Fruit fly (Drosophila melanogaster) whole organism, embryonic: ENCODE results near the gene CG17127.

Source experiments
- CG10267 ChIP-seq: fragments of 200-800 bp; sonication (Bioruptor generic); optimal IDR thresholded peaks from 2 replicates; lab custom pipeline; 2018; ENCODE audit warnings: missing biosample characterization, mild to moderate bottlenecking, missing genetic modification characterization, moderate library complexity
- CG10274 ChIP-seq: fragments of 200-800 bp; sonication (Bioruptor generic); optimal IDR thresholded peaks from 3 replicates; lab custom pipeline; 2017; ENCODE audit warnings: missing biosample characterization, mild to moderate bottlenecking, missing genetic modification characterization
- CG10431 ChIP-seq: fragments of 200-800 bp; sonication (Bioruptor generic); optimal IDR thresholded peaks from 3 replicates; lab custom pipeline; 2018; ENCODE audit warnings: missing biosample characterization, mild to moderate bottlenecking, missing genetic modification characterization
- CG11247 ChIP-seq: fragments of 200-800 bp; sonication (Bioruptor generic); IDR thresholded peaks from 2 replicates; pipeline ENCODE4 v1.3.6; 2022; ENCODE audit warnings: missing biosample characterization, missing genetic modification characterization
- CG15601 ChIP-seq: fragments of 200-800 bp; sonication (Bioruptor generic); optimal IDR thresholded peaks from 3 replicates; lab custom pipeline; 2019; ENCODE audit warnings: missing biosample characterization, mild to moderate bottlenecking, missing genetic modification characterization, moderate library complexity
- CG1647 ChIP-seq: fragments of 200-800 bp; sonication (Bioruptor generic); optimal IDR thresholded peaks from 3 replicates; lab custom pipeline; 2016; ENCODE audit warnings: missing biosample characterization, missing genetic modification characterization
- CG17186 ChIP-seq: fragments of 200-800 bp; sonication (Bioruptor generic); optimal IDR thresholded peaks from 3 replicates; lab custom pipeline; 2017; ENCODE audit warnings: missing biosample characterization, missing genetic modification reagents, missing genetic modification characterization
- CG18599 ChIP-seq: fragments of 200-800 bp; sonication (Bioruptor generic); optimal IDR thresholded peaks from 3 replicates; lab custom pipeline; 2017; ENCODE audit warnings: missing biosample characterization, missing genetic modification characterization, mild to moderate bottlenecking, moderate library complexity, missing genetic modification reagents
- CG2678 ChIP-seq: fragments of 200-800 bp; sonication (Bioruptor generic); optimal IDR thresholded peaks from 3 replicates; lab custom pipeline; 2019; ENCODE audit warnings: missing biosample characterization, mild to moderate bottlenecking, missing genetic modification characterization, moderate library complexity
- CG33213 ChIP-seq: fragments of 200-800 bp; sonication (Bioruptor generic); optimal IDR thresholded peaks from 3 replicates; lab custom pipeline; 2016; ENCODE audit warnings: missing biosample characterization, missing genetic modification characterization
- CG34422 ChIP-seq: fragments of 200-800 bp; sonication (Bioruptor generic); IDR thresholded peaks from 3 replicates; pipeline ENCODE4 v1.3.6; 2022; ENCODE audit warnings: missing biosample characterization, missing genetic modification characterization
- CG42726 ChIP-seq: fragments of 200-800 bp; sonication (Bioruptor generic); IDR thresholded peaks from 2 replicates; pipeline ENCODE4 v1.3.6; 2022; ENCODE audit warnings: missing biosample characterization, missing genetic modification characterization; ENCODE audit not compliant: partially characterized antibody
- CG4328 ChIP-seq: fragments of 200-800 bp; sonication (Bioruptor generic); optimal IDR thresholded peaks from 3 replicates; lab custom pipeline; 2017; ENCODE audit warnings: missing biosample characterization, missing genetic modification reagents, missing genetic modification characterization
- CG4730 ChIP-seq: fragments of 200-800 bp; sonication (Bioruptor generic); IDR thresholded peaks from 2 replicates; pipeline ENCODE4 v1.3.6; 2022; ENCODE audit warnings: missing biosample characterization, missing genetic modification characterization
- CG5953 ChIP-seq: fragments of 200-800 bp; sonication (Bioruptor generic); IDR thresholded peaks from 2 replicates; pipeline ENCODE4 v1.3.6; 2022; ENCODE audit warnings: missing biosample characterization, missing genetic modification characterization
- CG7987 ChIP-seq: fragments of 200-800 bp; sonication (Bioruptor generic); optimal IDR thresholded peaks from 2 replicates; lab custom pipeline; 2018; ENCODE audit warnings: missing biosample characterization, mild to moderate bottlenecking, missing genetic modification characterization, moderate library complexity
- CG8359 ChIP-seq: fragments of 200-800 bp; sonication (Bioruptor generic); optimal IDR thresholded peaks from 2 replicates; lab custom pipeline; 2017; ENCODE audit warnings: missing biosample characterization, mild to moderate bottlenecking, missing genetic modification characterization, borderline replicate concordance
- CG8924 ChIP-seq: fragments of 200-800 bp; optimal IDR thresholded peaks from 3 replicates; lab custom pipeline; 2019; ENCODE audit warnings: missing biosample characterization, mild to moderate bottlenecking, missing genetic modification characterization, moderate library complexity
- D19A ChIP-seq: fragments of 200-800 bp; optimal IDR thresholded peaks from 3 replicates; lab custom pipeline; 2019; ENCODE audit warnings: missing biosample characterization, mild to moderate bottlenecking, missing genetic modification characterization, moderate library complexity
- Dek ChIP-seq: fragments of 200-800 bp; sonication (Bioruptor generic); optimal IDR thresholded peaks from 3 replicates; lab custom pipeline; 2019; ENCODE audit warnings: missing biosample characterization, mild to moderate bottlenecking, missing genetic modification characterization, moderate library complexity
- Dp ChIP-seq: fragments of 200-800 bp; sonication (Bioruptor generic); optimal IDR thresholded peaks from 2 replicates; lab custom pipeline; 2018; ENCODE audit warnings: missing biosample characterization, mild to moderate bottlenecking, missing genetic modification characterization, moderate library complexity
- H2.0 ChIP-seq: fragments of 200-800 bp; sonication (Bioruptor generic); IDR thresholded peaks from 2 replicates; pipeline ENCODE4 v1.3.6; 2022; ENCODE audit warnings: missing biosample characterization, missing genetic modification characterization
- Kr ChIP-seq: fragments of 200-800 bp; sonication (Bioruptor generic); optimal IDR thresholded peaks from 2 replicates; lab custom pipeline; 2017; ENCODE audit warnings: missing biosample characterization, mild to moderate bottlenecking, missing genetic modification characterization
- Lhr ChIP-seq: fragments of 200-800 bp; sonication (Bioruptor generic); optimal IDR thresholded peaks from 3 replicates; lab custom pipeline; 2017; ENCODE audit warnings: mild to moderate bottlenecking, missing biosample characterization, missing genetic modification reagents, missing genetic modification characterization
- NK7.1 ChIP-seq: fragments of 200-800 bp; sonication (Bioruptor generic); optimal IDR thresholded peaks from 3 replicates; lab custom pipeline; 2016; ENCODE audit warnings: missing biosample characterization, missing genetic modification characterization
- Neu2 ChIP-seq: fragments of 200-800 bp; sonication (Bioruptor generic); optimal IDR thresholded peaks from 3 replicates; lab custom pipeline; 2016; ENCODE audit warnings: missing biosample characterization, missing genetic modification characterization, borderline replicate concordance
- Oaz ChIP-seq: fragments of 200-800 bp; sonication (Bioruptor generic); IDR thresholded peaks from 2 replicates; pipeline ENCODE4 v1.3.6; 2022; ENCODE audit warnings: missing biosample characterization, missing genetic modification characterization
- Sry-β ChIP-seq: fragments of 200-800 bp; sonication (Bioruptor generic); optimal IDR thresholded peaks from 2 replicates; lab custom pipeline; 2018; ENCODE audit warnings: missing biosample characterization, mild to moderate bottlenecking, missing genetic modification characterization, moderate library complexity
- YL-1 ChIP-seq: fragments of 200-800 bp; sonication (Bioruptor generic); optimal IDR thresholded peaks from 3 replicates; lab custom pipeline; 2017; ENCODE audit warnings: missing biosample characterization, mild to moderate bottlenecking, missing genetic modification characterization
- chm ChIP-seq: fragments of 200-800 bp; sonication (Bioruptor generic); IDR thresholded peaks from 2 replicates; pipeline ENCODE4 v1.3.6; 2022; ENCODE audit warnings: missing biosample characterization, missing genetic modification characterization
- danr ChIP-seq: fragments of 200-800 bp; sonication (Bioruptor generic); IDR thresholded peaks from 2 replicates; pipeline ENCODE4 v1.3.6; 2022; ENCODE audit warnings: missing biosample characterization, missing genetic modification characterization
- ems ChIP-seq: fragments of 200-800 bp; sonication (Bioruptor generic); optimal IDR thresholded peaks from 3 replicates; lab custom pipeline; 2016; ENCODE audit warnings: missing biosample characterization, missing genetic modification characterization
- fd102C ChIP-seq: fragments of 200-800 bp; sonication (Bioruptor generic); optimal IDR thresholded peaks from 2 replicates; lab custom pipeline; 2018; ENCODE audit warnings: missing biosample characterization, mild to moderate bottlenecking, missing genetic modification characterization, moderate library complexity
- gcm ChIP-seq: fragments of 200-800 bp; sonication (Bioruptor generic); optimal IDR thresholded peaks from 2 replicates; lab custom pipeline; 2019; ENCODE audit warnings: missing biosample characterization, mild to moderate bottlenecking, missing genetic modification characterization, moderate library complexity
- gcm2 ChIP-seq: fragments of 200-800 bp; sonication (Bioruptor generic); optimal IDR thresholded peaks from 2 replicates; lab custom pipeline; 2016; ENCODE audit warnings: missing biosample characterization, missing genetic modification characterization
- hbn ChIP-seq: fragments of 200-800 bp; sonication (Bioruptor generic); IDR thresholded peaks from 2 replicates; pipeline ENCODE4 v1.3.6; 2022; ENCODE audit warnings: missing biosample characterization, missing genetic modification characterization; ENCODE audit not compliant: partially characterized antibody
- lmd ChIP-seq: fragments of 200-800 bp; sonication (Bioruptor generic); IDR thresholded peaks from 2 replicates; pipeline ENCODE4 v1.3.6; 2022; ENCODE audit warnings: missing biosample characterization, missing genetic modification characterization
- mam ChIP-seq: fragments of 200-800 bp; sonication (Bioruptor generic); optimal IDR thresholded peaks from 3 replicates; lab custom pipeline; 2016; ENCODE audit warnings: missing biosample characterization, missing genetic modification characterization
- mirr ChIP-seq: fragments of 200-800 bp; sonication (Bioruptor generic); optimal IDR thresholded peaks from 3 replicates; lab custom pipeline; 2018; ENCODE audit warnings: missing biosample characterization, mild to moderate bottlenecking, missing genetic modification characterization
- nerfin-1 ChIP-seq: fragments of 200-800 bp; sonication (Bioruptor generic); optimal IDR thresholded peaks from 3 replicates; lab custom pipeline; 2019; ENCODE audit warnings: missing biosample characterization, mild to moderate bottlenecking, missing genetic modification characterization, moderate library complexity
- onecut ChIP-seq: fragments of 200-800 bp; sonication (Bioruptor generic); IDR thresholded peaks from 2 replicates; pipeline ENCODE4 v1.3.6; 2022; ENCODE audit warnings: missing biosample characterization, missing genetic modification characterization
- pnt ChIP-seq: fragments of 200-800 bp; sonication (Bioruptor generic); optimal IDR thresholded peaks from 3 replicates; lab custom pipeline; 2016; ENCODE audit warnings: missing biosample characterization, missing genetic modification characterization
- pros ChIP-seq: fragments of 200-800 bp; sonication (Bioruptor generic); optimal IDR thresholded peaks from 3 replicates; lab custom pipeline; 2019; ENCODE audit warnings: missing biosample characterization, mild to moderate bottlenecking, missing genetic modification characterization, moderate library complexity
- run ChIP-seq: fragments of 200-800 bp; sonication (Bioruptor generic); optimal IDR thresholded peaks from 3 replicates; lab custom pipeline; 2018; ENCODE audit warnings: missing biosample characterization, mild to moderate bottlenecking, missing genetic modification characterization
- slp2 ChIP-seq: fragments of 200-800 bp; sonication (Bioruptor generic); optimal IDR thresholded peaks from 2 replicates; lab custom pipeline; 2016; ENCODE audit warnings: missing biosample characterization, missing genetic modification characterization
- sna ChIP-seq: fragments of 200-800 bp; sonication (Bioruptor generic); IDR thresholded peaks from 2 replicates; pipeline ENCODE4 v1.3.6; 2022; ENCODE audit warnings: missing biosample characterization, missing genetic modification characterization; ENCODE audit not compliant: partially characterized antibody
- toy ChIP-seq: fragments of 200-800 bp; sonication (Bioruptor generic); IDR thresholded peaks from 2 replicates; pipeline ENCODE4 v1.3.6; 2022; ENCODE audit warnings: missing biosample characterization, missing genetic modification characterization
- twi ChIP-seq: fragments of 200-800 bp; optimal IDR thresholded peaks from 2 replicates; lab custom pipeline; 2019; ENCODE audit warnings: missing biosample characterization, mild to moderate bottlenecking, missing genetic modification characterization, moderate library complexity

The CG17127 gene

dm6 chr2L:10751879-10752620 lies 18.6 kb upstream of the CG17127 start (continued):
- TF ChIP-seq pnt (GFP tag; lab: Kevin White, UChicago) = peak; percentile 84
- TF ChIP-seq danr (GFP tag; lab: Robert Waterston, UW) = peak; percentile 54
- peak; percentile 88 for TF ChIP-seq CG2678 (tag; lab: Kevin White, UChicago)
- peak; percentile 95 for TF ChIP-seq CG15601 (tag; lab: Kevin White, UChicago)
- TF ChIP-seq CG10431 = peak; percentile 72
- peak; percentile 23 for TF ChIP-seq run (tag; lab: Kevin White, UChicago)
- no peak for TF ChIP-seq Oaz (GFP tag; lab: Robert Waterston, UW)
- TF ChIP-seq nerfin-1 = peak; percentile 91
- peak; percentile 80 for TF ChIP-seq mirr (GFP tag; lab: Kevin White, UChicago)
- TF ChIP-seq toy (GFP tag; lab: Robert Waterston, UW) = no peak
- peak; percentile 34 for TF ChIP-seq ems (GFP tag; lab: Kevin White, UChicago)
- TF ChIP-seq slp2 (GFP tag; lab: Kevin White, UChicago) = peak; percentile 50
- no peak for TF ChIP-seq CG42726
- TF ChIP-seq Kr = peak; percentile 97
- TF ChIP-seq CG17186 (GFP tag; lab: Kevin White, UChicago) = peak; percentile 90
- TF ChIP-seq Sry-β (GFP tag; lab: Kevin White, UChicago) = peak; percentile 72
- TF ChIP-seq CG8359 = peak; percentile 90
- peak; percentile 84 for TF ChIP-seq gcm (GFP tag; lab: Kevin White, UChicago)
- peak; percentile 38 for TF ChIP-seq mam (GFP tag; lab: Kevin White, UChicago)
- peak; percentile 83 for TF ChIP-seq CG18599 (GFP tag; lab: Kevin White, UChicago)
- peak; percentile 28 for TF ChIP-seq lmd (GFP tag; lab: Robert Waterston, UW)
- TF ChIP-seq YL-1 = peak; percentile 95
- TF ChIP-seq Lhr (GFP tag; lab: Kevin White, UChicago) = peak; percentile 95
- TF ChIP-seq CG11247 (GFP tag; lab: Robert Waterston, UW) = peak; percentile 83
- TF ChIP-seq Dek (tag; lab: Kevin White, UChicago) = peak; percentile 48
- peak; percentile 92; the same call in 1 of the 2 replicates for TF ChIP-seq chm (GFP tag; lab: Robert Waterston, UW)
- TF ChIP-seq H2.0 = peak; percentile 60
- TF ChIP-seq CG33213 = peak; percentile 94
- peak; percentile 64 for TF ChIP-seq CG10267
- peak; percentile 80 for TF ChIP-seq CG34422
- TF ChIP-seq CG5953 (GFP tag; lab: Robert Waterston, UW) = peak; percentile 78
- peak; percentile 69 for TF ChIP-seq CG10274
- peak; percentile 97 for TF ChIP-seq onecut (GFP tag; lab: Robert Waterston, UW)
- TF ChIP-seq NK7.1 (GFP tag; lab: Kevin White, UChicago) = peak; percentile 88
- peak; percentile 51 for TF ChIP-seq Neu2
- TF ChIP-seq CG7987 (GFP tag; lab: Kevin White, UChicago) = peak; percentile 93
- TF ChIP-seq sna (GFP tag; lab: Robert Waterston, UW) = no peak
- TF ChIP-seq CG1647 (GFP tag; lab: Kevin White, UChicago) = peak; percentile 86
- peak; percentile 91 for TF ChIP-seq fd102C (GFP tag; lab: Kevin White, UChicago)
- TF ChIP-seq twi = peak; percentile 95
- TF ChIP-seq CG4328 (GFP tag; lab: Kevin White, UChicago) = peak; percentile 83
- no peak for TF ChIP-seq Dp
- TF ChIP-seq D19A (tag; lab: Kevin White, UChicago) = peak; percentile 75
- TF ChIP-seq pros (GFP tag; lab: Kevin White, UChicago) = peak; percentile 39
- TF ChIP-seq CG4730 (GFP tag; lab: Robert Waterston, UW) = peak; percentile 61; the same call in 1 of the 2 replicates
- TF ChIP-seq hbn (GFP tag; lab: Robert Waterston, UW) = no peak
- TF ChIP-seq CG8924 = peak; percentile 72
- peak; percentile 67 for TF ChIP-seq gcm2 (GFP tag; lab: Kevin White, UChicago)
